Worm (Caenorhabditis elegans): ENCODE measurements around the gene C29F9.12.

DNA sequence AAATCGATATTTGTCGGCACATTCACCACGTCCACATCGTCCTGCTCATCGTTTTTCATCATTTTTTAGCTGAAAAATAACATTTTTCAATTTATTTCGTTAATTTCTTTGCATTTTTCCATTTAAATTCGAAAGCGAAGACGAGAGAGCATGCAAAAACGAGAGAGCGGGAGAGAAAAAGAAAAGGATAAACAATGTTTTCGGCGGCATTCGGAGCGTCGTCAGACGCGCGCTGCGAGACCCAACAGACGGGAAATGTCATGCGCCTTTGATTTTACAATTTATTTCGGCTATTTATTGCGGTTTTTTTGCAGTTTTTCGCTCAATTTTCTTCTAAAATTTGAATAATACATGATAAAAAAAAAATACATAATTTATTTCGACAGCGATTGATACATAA lies 35.5 kb downstream of the C29F9.12 start, which contains the start of gene attf-3:
- no peak for TF ChIP-seq ceh-18 (tag; optimal IDR thresholded peaks at IDR 0.05)
- no peak for TF ChIP-seq pha-2 (tag; optimal IDR thresholded peaks at IDR 0.05)
- no peak for TF ChIP-seq sox-2 (GFP tag; IDR thresholded peaks at IDR 0.05)
- TF ChIP-seq unc-55 (GFP tag; optimal IDR thresholded peaks at IDR 0.05), result peak; percentile 45
- no peak for TF ChIP-seq sdc-2 (tag; optimal IDR thresholded peaks at IDR 0.05)
- no peak for TF ChIP-seq dmd-4 (tag; optimal IDR thresholded peaks at IDR 0.05; ENCODE audit: borderline replicate concordance)
